Fruit fly (Drosophila melanogaster) whole organism, wandering third instar larva: ENCODE data around the gene CG4291.

Source experiments
- Dfd ChIP-seq: fragments of >200 bp; optimal IDR thresholded peaks from 2 replicates; lab custom pipeline; 2017; ENCODE audit warnings: missing biosample characterization, missing genetic modification characterization
- Hr78 ChIP-seq: fragments of >200 bp; optimal IDR thresholded peaks from 2 replicates; lab custom pipeline; 2017; ENCODE audit warnings: missing biosample characterization, missing genetic modification characterization
- Jra ChIP-seq: sonication (Bioruptor generic); optimal IDR thresholded peaks from 2 replicates; lab custom pipeline; 2016; ENCODE audit warnings: missing biosample characterization, missing genetic modification characterization
- Rel ChIP-seq, 2 experiments: fragments of 200-800 bp; sonication (Bioruptor generic) in 1 of 2; optimal IDR thresholded peaks; 2 replicates in 1 of 2; 3 replicates in 1 of 2; lab custom pipeline; 2016 to 2019; ENCODE audit warnings: mild to moderate bottlenecking in 2 of 2, missing biosample characterization in 2 of 2, missing genetic modification characterization in 2 of 2, moderate library complexity in 1 of 2
- br ChIP-seq: fragments of 200-800 bp; sonication (Bioruptor generic); optimal IDR thresholded peaks from 2 replicates; lab custom pipeline; 2016; ENCODE audit warnings: missing biosample characterization, missing genetic modification characterization
- dl ChIP-seq, 2 experiments: fragments of 175-275, 200-275 bp in 1 of 2; fragments of 200-275 bp in 1 of 2; sonication (Bioruptor generic); optimal IDR thresholded peaks; lab custom pipeline; 2018; ENCODE audit warnings: mild to moderate bottlenecking in 2 of 2, missing biosample characterization in 2 of 2, missing genetic modification characterization in 2 of 2, moderate library complexity in 2 of 2; ENCODE audit not compliant: partially characterized antibody in 2 of 2, insufficient read depth in 1 of 2
- dsf ChIP-seq: sonication (Bioruptor generic); optimal IDR thresholded peaks from 2 replicates; lab custom pipeline; 2016; ENCODE audit warnings: missing biosample characterization, missing genetic modification characterization, borderline replicate concordance
- foxo ChIP-seq, 2 experiments: fragments of 200-800 bp; sonication (Bioruptor generic); optimal IDR thresholded peaks; 2 replicates in 1 of 2; 3 replicates in 1 of 2; lab custom pipeline; 2016 to 2017; ENCODE audit warnings: missing biosample characterization in 2 of 2, missing genetic modification characterization in 2 of 2
- pan ChIP-seq: fragments of >200 bp; optimal IDR thresholded peaks from 2 replicates; lab custom pipeline; 2017
- psq ChIP-seq: fragments of 200-800 bp; sonication (Bioruptor generic); optimal IDR thresholded peaks from 3 replicates; lab custom pipeline; 2017; ENCODE audit warnings: missing biosample characterization, mild to moderate bottlenecking, missing genetic modification characterization, moderate library complexity
- sage ChIP-seq: fragments of 200-800 bp; sonication (Bioruptor generic); optimal IDR thresholded peaks from 2 replicates; lab custom pipeline; 2016; ENCODE audit warnings: missing biosample characterization, mild to moderate bottlenecking, missing genetic modification characterization
- woc ChIP-seq: sonication (Bioruptor generic); optimal IDR thresholded peaks from 2 replicates; lab custom pipeline; 2016; ENCODE audit warnings: missing biosample characterization, mild to moderate bottlenecking, missing genetic modification characterization

DNA sequence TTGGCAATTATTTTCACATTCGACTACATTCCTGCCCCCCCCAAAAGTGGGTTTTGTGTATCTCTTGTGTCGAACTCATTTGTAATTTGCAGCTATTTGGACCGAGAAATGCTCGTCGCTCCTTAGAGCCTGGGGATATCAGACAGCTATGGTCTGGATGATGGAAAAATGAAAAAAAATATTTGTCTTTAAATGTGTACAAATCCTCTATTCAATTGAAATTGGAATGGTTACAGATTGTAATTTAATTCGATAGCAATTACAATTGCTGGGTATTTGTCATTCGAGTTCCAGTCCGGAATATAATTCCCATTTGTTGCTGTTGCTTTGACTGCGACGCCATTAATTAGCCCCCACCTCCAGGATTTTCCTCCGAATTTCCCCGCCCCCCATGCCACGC is 37.3 kb upstream of the CG4291 start:
- no peak for TF ChIP-seq foxo (GFP tag; optimal IDR thresholded peaks at IDR 0.05; lab: Kevin White, UChicago)
- no peak for TF ChIP-seq dsf (GFP tag; lab: Kevin White, UChicago)
- no peak for TF ChIP-seq dl (GFP tag; optimal IDR thresholded peaks at IDR 0.05; lab: Kevin White, UChicago; ENCODE audit: insufficient read depth in 1 of 2, partially characterized antibody in 2 of 2)
- TF ChIP-seq br (GFP tag; lab: Kevin White, UChicago) = no peak
- TF ChIP-seq psq (GFP tag; lab: Kevin White, UChicago) = no peak
- no peak for TF ChIP-seq Jra (GFP tag; lab: Kevin White, UChicago)
- no peak for TF ChIP-seq Rel (GFP tag; optimal IDR thresholded peaks at IDR 0.05; lab: Kevin White, UChicago)
- no peak for TF ChIP-seq Rel (tag; optimal IDR thresholded peaks at IDR 0.05; lab: Kevin White, UChicago)
- TF ChIP-seq Dfd (GFP tag; lab: Kevin White, UChicago) = no peak
- no peak for TF ChIP-seq Hr78 (GFP tag; lab: Kevin White, UChicago)
- no peak for TF ChIP-seq woc (GFP tag; lab: Kevin White, UChicago)
- no peak for TF ChIP-seq sage (GFP tag; lab: Kevin White, UChicago)
- TF ChIP-seq pan (lab: Kevin White, UChicago) = no peak
